Worm (Caenorhabditis elegans) whole organism, L2 larva: ENCODE results near the gene nyn-3.
A peak's percentile ranks its signal among the peaks of the same experiment; 100 is the strongest.

ENCODE experiments used
- R02D3.7 ChIP-seq: fragments of 150-350 bp; optimal IDR thresholded peaks from 2 replicates; lab custom pipeline; 2014; ENCODE audit warnings: missing biosample characterization, missing genetic modification characterization
- aly-2 ChIP-seq: fragments of 150-350 bp; optimal IDR thresholded peaks from 2 replicates; lab custom pipeline; 2014; ENCODE audit warnings: missing biosample characterization, missing genetic modification characterization
- ama-1 ChIP-seq: fragments of 150-350 bp; optimal IDR thresholded peaks from 2 replicates; lab custom pipeline; 2018; ENCODE audit warnings: inconsistent platforms
- egl-27 ChIP-seq: sonication (generic microtip); optimal IDR thresholded peaks from 3 replicates; lab custom pipeline; 2017; ENCODE audit warnings: missing biosample characterization, missing genetic modification reagents, missing genetic modification characterization
- fos-1 ChIP-seq: fragments of 150-350 bp; optimal IDR thresholded peaks from 2 replicates; lab custom pipeline; 2014; ENCODE audit warnings: missing biosample characterization, missing genetic modification characterization
- mab-5 ChIP-seq: fragments of 150-350 bp; optimal IDR thresholded peaks from 2 replicates; lab custom pipeline; 2014; ENCODE audit warnings: missing biosample characterization, missing genetic modification characterization
- mdl-1 ChIP-seq, 2 experiments: fragments of 150-350 bp in 1 of 2; sonication (generic microtip) in 1 of 2; optimal IDR thresholded peaks; 2 replicates each; lab custom pipeline; 2017; ENCODE audit warnings: missing biosample characterization in 2 of 2, missing genetic modification characterization in 2 of 2
- nhr-25 ChIP-seq: fragments of 150-350 bp; sonication (generic microtip); optimal IDR thresholded peaks from 3 replicates; lab custom pipeline; 2014; ENCODE audit warnings: missing biosample characterization, missing genetic modification characterization
- snpc-4 ChIP-seq: fragments of 150-350 bp; optimal IDR thresholded peaks from 2 replicates; lab custom pipeline; 2014; ENCODE audit warnings: missing biosample characterization, missing genetic modification characterization
- unc-39 ChIP-seq: fragments of 150-350 bp; optimal IDR thresholded peaks from 2 replicates; lab custom pipeline; 2014; ENCODE audit warnings: missing biosample characterization, missing genetic modification characterization
- unc-55 ChIP-seq: fragments of 150-350 bp; sonication (generic microtip); optimal IDR thresholded peaks from 3 replicates; lab custom pipeline; 2014; ENCODE audit warnings: missing biosample characterization, missing genetic modification reagents, missing genetic modification characterization
- unc-62 ChIP-seq: fragments of 150-350 bp; optimal IDR thresholded peaks from 2 replicates; lab custom pipeline; 2014; ENCODE audit warnings: missing biosample characterization, missing genetic modification reagents, missing genetic modification characterization

DNA sequence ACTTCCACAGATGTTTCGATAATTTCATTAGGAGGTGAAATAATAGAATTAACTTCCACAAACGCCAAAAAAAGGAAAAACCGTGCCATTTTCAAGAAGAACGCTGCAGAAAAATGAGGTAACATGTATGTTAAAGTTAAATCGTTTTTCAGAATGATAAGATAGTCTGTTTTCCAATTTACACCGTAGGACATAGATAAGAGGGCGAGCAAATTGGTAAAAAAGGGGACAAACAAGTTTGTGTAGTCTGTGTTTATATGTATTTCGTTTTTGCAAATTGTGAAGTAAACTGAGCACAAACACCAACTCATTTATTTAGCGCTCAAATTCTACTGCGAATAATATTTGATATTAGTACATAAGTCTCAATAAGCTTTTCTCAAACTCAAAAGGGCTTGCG lies 32.6 kb downstream of the nyn-3 start, which contains the start of gene F13H8.11:
- no peak for TF ChIP-seq unc-55
- no peak for TF ChIP-seq snpc-4 (tag; lab: Kevin White, UChicago)
- TF ChIP-seq mab-5 (tag; lab: Kevin White, UChicago): no peak
- TF ChIP-seq ama-1 (lab: Kevin White, UChicago): no peak
- no peak for TF ChIP-seq aly-2
- no peak for TF ChIP-seq nhr-25 (tag; lab: Kevin White, UChicago)
- no peak for TF ChIP-seq unc-62
- TF ChIP-seq unc-39 (tag; lab: Kevin White, UChicago): no peak
- no peak for TF ChIP-seq R02D3.7 (tag; lab: Kevin White, UChicago)
- TF ChIP-seq fos-1 (tag; lab: Kevin White, UChicago): peak; percentile 60
- no peak for TF ChIP-seq egl-27 (tag; lab: Kevin White, UChicago)
- no peak for TF ChIP-seq mdl-1 (tag; optimal IDR thresholded peaks at IDR 0.05; lab: Kevin White, UChicago)
